Fruit fly (Drosophila melanogaster): ENCODE data around the gene CG8852.

Gene CG8852

dm6 chr2L:3475948-3476347, 49.0 kb upstream of the CG8852 start:
- TF ChIP-seq CG11294 (GFP tag; IDR thresholded peaks at IDR 0.05) (no peak; the same call in 1 of the 2 replicates), CG15336 (GFP tag; IDR thresholded peaks at IDR 0.05) (0 out of 2 replicates have a peak, but pooled peaks have one; percentile 26), Eip78C (GFP tag) (peak; percentile 68), fkh (GFP tag; optimal IDR thresholded peaks at IDR 0.05) (peak; percentile 49), CG8632 (GFP tag; optimal IDR thresholded peaks at IDR 0.05) (no peak)

DNA sequence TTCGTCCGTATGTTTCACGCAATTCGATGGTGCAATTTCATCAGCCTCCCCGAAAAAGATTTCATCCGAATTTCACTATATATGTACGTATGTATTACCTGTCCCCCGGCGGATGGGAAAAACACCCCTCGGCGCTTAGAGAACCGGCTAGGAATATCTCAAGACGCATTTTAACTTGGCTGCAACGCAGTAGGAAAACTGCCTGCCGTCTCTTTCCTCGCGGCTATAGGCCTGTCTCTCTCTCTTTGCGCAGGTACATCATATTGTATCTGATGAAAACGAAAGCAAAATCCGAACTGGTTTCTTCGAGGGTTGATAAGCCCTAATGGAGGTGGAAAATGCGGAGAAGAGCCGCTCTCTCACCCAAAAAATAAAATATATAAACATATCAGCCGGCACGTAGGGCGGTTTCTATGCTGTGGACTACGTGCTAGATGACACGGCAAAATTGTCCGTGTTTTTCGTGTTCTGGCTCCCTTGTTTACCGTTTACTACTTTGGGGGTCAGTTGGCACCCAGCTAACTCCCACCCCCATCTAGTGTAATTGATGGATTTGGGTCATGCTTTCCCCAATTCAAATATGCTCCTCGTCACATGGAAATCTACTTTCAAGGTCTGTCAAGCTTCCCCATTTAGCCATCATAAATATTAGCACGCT, 48.4 kb upstream of the CG8852 start:
- TF ChIP-seq net (GFP tag; optimal IDR thresholded peaks at IDR 0.05) (no peak), Sox14 (GFP tag; optimal IDR thresholded peaks at IDR 0.05) (no peak), Eip78C (GFP tag) (peak; percentile 27), CG16779 (tag; optimal IDR thresholded peaks at IDR 0.05) (no peak), Blimp-1 (GFP tag; optimal IDR thresholded peaks at IDR 0.05) (peak; percentile 70), CG8119 (GFP tag; IDR thresholded peaks at IDR 0.05) (no peak), pdm3 (GFP tag; optimal IDR thresholded peaks at IDR 0.05) (no peak), CG6163 (GFP tag; IDR thresholded peaks at IDR 0.05) (no peak; the same call in 2 of the 3 replicates), fd59A (GFP tag; optimal IDR thresholded peaks at IDR 0.05) (no peak)

- TF ChIP-seq CG11294 (GFP tag; IDR thresholded peaks at IDR 0.05): no peak
- peak; percentile 61 for TF ChIP-seq Hr4 (GFP tag; optimal IDR thresholded peaks at IDR 0.05)
- TF ChIP-seq Eip78C (GFP tag): peak; percentile 84
- peak; percentile 54 for TF ChIP-seq net (GFP tag; optimal IDR thresholded peaks at IDR 0.05)
- TF ChIP-seq achi (GFP tag; optimal IDR thresholded peaks at IDR 0.05): peak; percentile 1
- TF ChIP-seq fd59A (GFP tag; optimal IDR thresholded peaks at IDR 0.05): no peak
- peak; percentile 4 for TF ChIP-seq topi (GFP tag; optimal IDR thresholded peaks at IDR 0.05)
- TF ChIP-seq Hr38 (GFP tag; optimal IDR thresholded peaks at IDR 0.05): no peak
- TF ChIP-seq Lpt (GFP tag; optimal IDR thresholded peaks at IDR 0.05): no peak
- peak; percentile 6 for TF ChIP-seq lz (GFP tag; optimal IDR thresholded peaks at IDR 0.05)
- TF ChIP-seq pdm3 (GFP tag; optimal IDR thresholded peaks at IDR 0.05): peak; percentile 14
- no peak for TF ChIP-seq Smox (GFP tag; optimal IDR thresholded peaks at IDR 0.05)
- no peak for TF ChIP-seq CG11762 (GFP tag; optimal IDR thresholded peaks at IDR 0.05; ENCODE audit: insufficient read depth)
- peak; percentile 18 for TF ChIP-seq CG3919 (GFP tag; optimal IDR thresholded peaks at IDR 0.05)
- TF ChIP-seq CG8319 (GFP tag; optimal IDR thresholded peaks at IDR 0.05): no peak
- TF ChIP-seq OdsH (GFP tag; optimal IDR thresholded peaks at IDR 0.05): peak; percentile 40
- TF ChIP-seq CG6163 (GFP tag; IDR thresholded peaks at IDR 0.05): no peak
- TF ChIP-seq CG31627 (GFP tag; optimal IDR thresholded peaks at IDR 0.05): no peak
- peak; percentile 41; the same call in 1 of the 3 replicates for TF ChIP-seq CG8119 (GFP tag; IDR thresholded peaks at IDR 0.05)
- TF ChIP-seq CG10631 (GFP tag; optimal IDR thresholded peaks at IDR 0.05): peak; percentile 3
- peak; percentile 70 for TF ChIP-seq CG32006 (GFP tag; optimal IDR thresholded peaks at IDR 0.05)
- TF ChIP-seq CG6276 (GFP tag; optimal IDR thresholded peaks at IDR 0.05): peak; percentile 8
- peak; percentile 29 for TF ChIP-seq CG4318 (GFP tag; optimal IDR thresholded peaks at IDR 0.05)
- peak; percentile 41 for TF ChIP-seq fkh (GFP tag; optimal IDR thresholded peaks at IDR 0.05)
- peak; percentile 25 for TF ChIP-seq Sox14 (GFP tag; optimal IDR thresholded peaks at IDR 0.05)
These were observed 47.7 kb upstream of the CG8852 start for dm6 chr2L:3477057-3477755.

dm6 chr2L:3478034-3478880, 46.7 kb upstream of the CG8852 start, which contains the start of gene Thor:
Gene Thor, plus strand, starts transcription at chr2L:3478434.
- TF ChIP-seq Hr4 (GFP tag; optimal IDR thresholded peaks at IDR 0.05) (no peak), CG1621 (tag; optimal IDR thresholded peaks at IDR 0.05) (peak; percentile 7), CG6276 (GFP tag; optimal IDR thresholded peaks at IDR 0.05) (peak; percentile 1), svp (GFP tag) (peak; percentile 79), CG34406 (GFP tag; optimal IDR thresholded peaks at IDR 0.05) (no peak), spab (GFP tag; optimal IDR thresholded peaks at IDR 0.05) (no peak), achi (GFP tag; optimal IDR thresholded peaks at IDR 0.05) (no peak), CG11902 (GFP tag; optimal IDR thresholded peaks at IDR 0.05) (no peak), Hr38 (GFP tag; optimal IDR thresholded peaks at IDR 0.05) (no peak), CG6163 (GFP tag; IDR thresholded peaks at IDR 0.05) (peak; percentile 66), dsx (GFP tag; optimal IDR thresholded peaks at IDR 0.05; ENCODE audit: poor library complexity, severe bottlenecking) (peak; percentile 57), Lpt (GFP tag; optimal IDR thresholded peaks at IDR 0.05) (no peak), fd59A (GFP tag; optimal IDR thresholded peaks at IDR 0.05) (no peak), esn (GFP tag; optimal IDR thresholded peaks at IDR 0.05) (peak; percentile 46), salr (GFP tag; optimal IDR thresholded peaks at IDR 0.05) (peak in 1 of 2 experiments; percentile 8), CG3919 (GFP tag; optimal IDR thresholded peaks at IDR 0.05) (peak; percentile 49), Eip93F (GFP tag; optimal IDR thresholded peaks at IDR 0.05) (no peak), Hr39 (GFP tag; optimal IDR thresholded peaks at IDR 0.05) (no peak), Smox (GFP tag; optimal IDR thresholded peaks at IDR 0.05) (no peak), CG31627 (GFP tag; optimal IDR thresholded peaks at IDR 0.05) (no peak), eg (GFP tag; IDR thresholded peaks at IDR 0.05) (peak; percentile 71; the same call in 2 of the 3 replicates)

Data from whole organism, prepupa.